Worm (Caenorhabditis elegans): ENCODE measurements around the gene Y47D7A.2.

Y47D7A.2 gene

ce11 chrV:4428202-4428601 lies 8.1 kb downstream of the Y47D7A.2 start, which contains the start of gene Y47D7A.11:
Y47D7A.11 (minus strand) TSS chrV:4428302.
- no peak for TF ChIP-seq med-1 (GFP tag; optimal IDR thresholded peaks at IDR 0.05; ENCODE audit: insufficient read depth)
- TF ChIP-seq cog-1 (tag; optimal IDR thresholded peaks at IDR 0.05): no peak
- no peak for TF ChIP-seq T22C8.4 (GFP tag; IDR thresholded peaks at IDR 0.05)
- TF ChIP-seq ztf-29 (GFP tag; IDR thresholded peaks at IDR 0.05): no peak
- TF ChIP-seq flt-1 (GFP tag; IDR thresholded peaks at IDR 0.05): no peak
- TF ChIP-seq ref-1 (GFP tag; conservative IDR thresholded peaks at IDR 0.05): no peak
- TF ChIP-seq ztf-23 (GFP tag; IDR thresholded peaks at IDR 0.05): no peak
- no peak for TF ChIP-seq klf-2 (GFP tag; conservative IDR thresholded peaks at IDR 0.05)
- TF ChIP-seq tab-1 (GFP tag; IDR thresholded peaks at IDR 0.05): no peak

DNA sequence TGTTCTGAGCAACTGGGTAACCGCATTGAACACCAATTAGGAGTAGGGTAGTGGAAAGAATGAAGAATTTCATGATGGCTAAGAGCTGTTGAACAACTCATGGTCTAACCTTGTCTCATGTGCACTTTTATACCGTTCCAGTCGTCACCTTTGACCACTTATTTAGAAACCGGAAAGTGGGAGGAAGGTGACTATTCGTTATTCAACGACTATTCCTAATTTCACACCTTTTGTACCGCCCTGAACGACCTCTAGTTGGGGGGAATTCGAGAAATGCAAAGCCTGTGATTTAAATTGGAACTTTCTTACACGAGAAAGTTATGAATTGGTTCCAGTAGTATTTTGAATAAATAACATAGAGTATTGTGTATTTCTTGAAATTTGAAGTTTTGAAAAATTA lies 9.5 kb downstream of the Y47D7A.2 start, which contains the start of gene Y47D7A.12:
Gene Y47D7A.12 (minus strand): TSS at position 101 of the 400 bp plus-strand sequence.
- TF ChIP-seq ztf-29 (GFP tag; IDR thresholded peaks at IDR 0.05) (no peak), flt-1 (GFP tag; IDR thresholded peaks at IDR 0.05) (no peak), T22C8.4 (GFP tag; IDR thresholded peaks at IDR 0.05) (no peak), tab-1 (GFP tag; IDR thresholded peaks at IDR 0.05) (no peak), ztf-23 (GFP tag; IDR thresholded peaks at IDR 0.05) (no peak), klf-2 (GFP tag; conservative IDR thresholded peaks at IDR 0.05) (no peak), med-1 (GFP tag; optimal IDR thresholded peaks at IDR 0.05; ENCODE audit: insufficient read depth) (no peak), ref-1 (GFP tag; conservative IDR thresholded peaks at IDR 0.05) (no peak), cog-1 (tag; optimal IDR thresholded peaks at IDR 0.05) (no peak)

DNA sequence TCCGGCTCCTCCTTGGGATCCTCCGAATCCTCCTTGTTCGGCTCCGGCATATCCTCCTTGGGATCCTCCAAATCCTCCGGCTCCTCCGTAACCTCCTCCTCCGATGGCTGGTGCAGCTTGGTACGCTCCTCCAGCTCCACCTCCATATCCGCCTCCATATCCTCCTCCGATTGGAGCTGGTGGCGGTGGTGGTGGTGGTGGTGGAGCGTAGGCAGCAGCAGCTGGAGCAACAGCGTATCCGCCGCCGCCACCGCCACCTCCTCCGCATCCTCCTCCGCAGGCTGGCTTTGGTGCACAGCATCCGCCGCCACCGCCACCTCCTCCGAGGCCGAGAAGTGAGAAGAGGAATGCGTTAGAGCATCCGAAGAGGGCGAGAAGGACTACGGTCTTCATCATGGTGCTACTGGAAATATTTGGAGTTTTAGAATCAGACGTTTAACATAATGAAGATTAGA lies 12.7 kb downstream of the Y47D7A.2 start, which contains the start of gene Y47D7A.15:
Gene Y47D7A.15 (minus strand): TSS at position 405 of the 455 bp plus-strand sequence.
- TF ChIP-seq flt-1 (GFP tag; IDR thresholded peaks at IDR 0.05) (0 out of 2 replicates have a peak, but pooled peaks have one; percentile 39), T22C8.4 (GFP tag; IDR thresholded peaks at IDR 0.05) (no peak), klf-2 (GFP tag; conservative IDR thresholded peaks at IDR 0.05) (no peak)

DNA sequence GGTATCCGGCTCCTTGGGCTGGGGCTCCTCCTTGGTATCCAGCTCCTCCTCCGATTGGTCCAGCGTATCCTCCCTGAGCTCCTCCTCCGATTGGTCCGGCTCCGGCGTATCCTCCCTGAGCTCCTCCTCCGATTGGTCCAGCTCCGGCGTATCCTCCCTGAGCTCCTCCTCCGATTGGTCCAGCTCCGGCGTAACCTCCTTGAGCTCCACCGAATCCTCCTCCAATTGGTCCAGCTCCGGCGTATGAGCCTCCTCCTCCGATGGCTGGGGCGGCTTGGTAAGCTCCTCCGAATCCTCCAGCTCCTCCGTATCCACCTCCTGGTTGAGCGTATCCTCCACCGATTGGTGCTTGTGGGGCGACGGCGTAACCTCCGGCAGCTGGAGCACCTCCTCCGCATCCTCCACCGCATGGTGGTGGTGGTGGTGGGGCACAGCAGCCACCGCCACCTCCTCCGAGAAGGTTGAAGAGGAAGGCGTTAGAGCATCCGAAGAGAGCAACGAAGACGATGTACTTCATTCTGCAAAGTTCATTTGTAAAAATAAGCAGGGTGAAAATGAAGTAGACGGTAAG lies 15.4 kb downstream of the Y47D7A.2 start, which contains the start of gene Y47D7A.13:
Gene Y47D7A.13 (minus strand): TSS at position 517 of the 571 bp plus-strand sequence.
- TF ChIP-seq flt-1 (GFP tag; IDR thresholded peaks at IDR 0.05) (no peak), T22C8.4 (GFP tag; IDR thresholded peaks at IDR 0.05) (no peak), ztf-23 (GFP tag; IDR thresholded peaks at IDR 0.05) (no peak), cog-1 (tag; optimal IDR thresholded peaks at IDR 0.05) (no peak), ztf-29 (GFP tag; IDR thresholded peaks at IDR 0.05) (no peak), med-1 (GFP tag; optimal IDR thresholded peaks at IDR 0.05; ENCODE audit: insufficient read depth) (no peak)

DNA sequence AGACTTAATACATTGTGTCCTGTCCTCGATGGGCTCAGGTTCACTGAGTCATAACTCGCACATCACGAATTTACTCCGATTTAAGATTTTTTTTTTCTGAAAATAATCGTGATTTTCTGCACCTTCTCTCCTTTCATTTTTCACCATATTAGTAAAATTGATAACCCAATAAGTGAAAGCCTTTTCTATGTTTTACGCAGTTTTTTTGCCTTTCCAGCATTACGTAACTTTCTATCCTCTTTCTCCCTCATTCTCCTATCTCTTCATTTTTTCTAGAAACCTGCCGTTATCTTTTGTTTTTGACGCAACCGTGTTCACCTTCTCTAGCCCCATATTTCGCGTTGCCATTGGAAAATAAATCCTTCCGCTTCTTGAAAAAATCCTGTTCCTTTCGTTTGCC lies 17.1 kb downstream of the Y47D7A.2 start:
- TF ChIP-seq T22C8.4 (GFP tag; IDR thresholded peaks at IDR 0.05) (no peak), klf-2 (GFP tag; conservative IDR thresholded peaks at IDR 0.05) (no peak), ztf-29 (GFP tag; IDR thresholded peaks at IDR 0.05) (no peak), ref-1 (GFP tag; conservative IDR thresholded peaks at IDR 0.05) (no peak), cog-1 (tag; optimal IDR thresholded peaks at IDR 0.05) (no peak), tab-1 (GFP tag; IDR thresholded peaks at IDR 0.05) (no peak), med-1 (GFP tag; optimal IDR thresholded peaks at IDR 0.05; ENCODE audit: insufficient read depth) (no peak), flt-1 (GFP tag; IDR thresholded peaks at IDR 0.05) (no peak), ztf-23 (GFP tag; IDR thresholded peaks at IDR 0.05) (no peak)

ce11 chrV:4442749-4443381 lies 22.8 kb downstream of the Y47D7A.2 start, which contains the start of gene rft-1:
rft-1 (minus strand) TSS chrV:4443223.
- TF ChIP-seq klf-2 (GFP tag; conservative IDR thresholded peaks at IDR 0.05): no peak
- TF ChIP-seq tab-1 (GFP tag; IDR thresholded peaks at IDR 0.05): no peak
- no peak for TF ChIP-seq T22C8.4 (GFP tag; IDR thresholded peaks at IDR 0.05)
- no peak for TF ChIP-seq cog-1 (tag; optimal IDR thresholded peaks at IDR 0.05)

ce11 chrV:4447637-4448036 lies 27.6 kb downstream of the Y47D7A.2 start:
- no peak for TF ChIP-seq ztf-23 (GFP tag; IDR thresholded peaks at IDR 0.05)
- TF ChIP-seq tab-1 (GFP tag; IDR thresholded peaks at IDR 0.05): no peak
- no peak for TF ChIP-seq cog-1 (tag; optimal IDR thresholded peaks at IDR 0.05)
- no peak for TF ChIP-seq med-1 (GFP tag; optimal IDR thresholded peaks at IDR 0.05; ENCODE audit: insufficient read depth)
- TF ChIP-seq klf-2 (GFP tag; conservative IDR thresholded peaks at IDR 0.05): no peak
- TF ChIP-seq flt-1 (GFP tag; IDR thresholded peaks at IDR 0.05): no peak
- TF ChIP-seq ref-1 (GFP tag; conservative IDR thresholded peaks at IDR 0.05): no peak
- no peak for TF ChIP-seq ztf-29 (GFP tag; IDR thresholded peaks at IDR 0.05)
- TF ChIP-seq T22C8.4 (GFP tag; IDR thresholded peaks at IDR 0.05): no peak

DNA sequence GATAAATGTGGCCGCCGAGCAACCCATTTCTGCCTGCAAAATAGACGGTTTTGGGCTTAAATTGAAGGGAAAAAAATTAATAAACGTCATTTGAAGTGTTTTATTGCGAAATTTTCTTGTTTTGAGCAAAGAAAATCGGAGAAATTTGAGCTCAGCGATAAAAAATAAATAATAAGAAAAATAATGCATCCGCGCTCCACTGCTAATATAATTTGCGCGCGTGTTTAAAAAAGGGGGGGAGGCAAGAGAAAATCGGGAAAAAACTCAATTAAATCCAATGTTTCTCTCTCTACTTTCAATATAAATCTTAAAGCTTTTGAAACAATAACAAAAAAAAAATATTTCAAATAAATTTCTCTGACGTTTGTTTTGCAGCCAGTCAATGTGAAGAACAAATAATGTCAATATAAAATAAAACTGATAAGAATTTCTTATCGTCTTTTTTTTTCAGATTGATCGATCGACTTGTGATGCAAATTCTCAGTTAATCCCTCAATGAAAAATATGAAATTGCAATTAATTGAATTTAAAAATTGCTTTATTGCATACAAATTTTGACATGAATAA lies 30.5 kb downstream of the Y47D7A.2 start, which contains the start of gene rft-2:
Gene rft-2 (minus strand): TSS at position 41 of the 567 bp plus-strand sequence.
- no peak for TF ChIP-seq cog-1 (tag; optimal IDR thresholded peaks at IDR 0.05)
- no peak for TF ChIP-seq ztf-29 (GFP tag; IDR thresholded peaks at IDR 0.05)
- no peak for TF ChIP-seq ref-1 (GFP tag; conservative IDR thresholded peaks at IDR 0.05)
- TF ChIP-seq klf-2 (GFP tag; conservative IDR thresholded peaks at IDR 0.05): no peak
- TF ChIP-seq T22C8.4 (GFP tag; IDR thresholded peaks at IDR 0.05): no peak
- no peak for TF ChIP-seq ztf-23 (GFP tag; IDR thresholded peaks at IDR 0.05)
- TF ChIP-seq tab-1 (GFP tag; IDR thresholded peaks at IDR 0.05): no peak
- TF ChIP-seq flt-1 (GFP tag; IDR thresholded peaks at IDR 0.05): no peak
- no peak for TF ChIP-seq med-1 (GFP tag; optimal IDR thresholded peaks at IDR 0.05; ENCODE audit: insufficient read depth)

- TF ChIP-seq ztf-29 (GFP tag; IDR thresholded peaks at IDR 0.05): no peak
- no peak for TF ChIP-seq med-1 (GFP tag; optimal IDR thresholded peaks at IDR 0.05; ENCODE audit: insufficient read depth)
- no peak for TF ChIP-seq klf-2 (GFP tag; conservative IDR thresholded peaks at IDR 0.05)
- TF ChIP-seq ref-1 (GFP tag; conservative IDR thresholded peaks at IDR 0.05): no peak
- TF ChIP-seq cog-1 (tag; optimal IDR thresholded peaks at IDR 0.05): no peak
- no peak for TF ChIP-seq ztf-23 (GFP tag; IDR thresholded peaks at IDR 0.05)
- TF ChIP-seq T22C8.4 (GFP tag; IDR thresholded peaks at IDR 0.05): no peak
- TF ChIP-seq tab-1 (GFP tag; IDR thresholded peaks at IDR 0.05): no peak
- TF ChIP-seq flt-1 (GFP tag; IDR thresholded peaks at IDR 0.05): no peak
Observed at ce11 chrV:4454634-4455033, 34.6 kb downstream of the Y47D7A.2 start, which contains the start of gene gnrr-5. gnrr-5 (minus strand) TSS chrV:4454734.
